Fruit fly (Drosophila melanogaster) whole organism, embryonic: ENCODE measurements around the gene Cdc16.

Experiments used
- ATbp ChIP-seq: fragments of 200-800 bp; sonication (Bioruptor generic); optimal IDR thresholded peaks from 2 replicates; lab custom pipeline; 2017; ENCODE audit warnings: missing biosample characterization, mild to moderate bottlenecking, missing genetic modification characterization, missing genetic modification reagents
- Bdp1 ChIP-seq: fragments of 200-800 bp; sonication (Bioruptor generic); optimal IDR thresholded peaks from 3 replicates; lab custom pipeline; 2016; ENCODE audit warnings: missing biosample characterization, missing genetic modification characterization
- CG10366 ChIP-seq: fragments of 200-800 bp; sonication (Bioruptor generic); IDR thresholded peaks from 2 replicates; pipeline ENCODE4 v1.3.6; 2022; ENCODE audit warnings: missing biosample characterization, missing genetic modification characterization
- CG12391 ChIP-seq: fragments of 200-800 bp; sonication (Bioruptor generic); optimal IDR thresholded peaks from 3 replicates; lab custom pipeline; 2018; ENCODE audit warnings: missing biosample characterization, mild to moderate bottlenecking, missing genetic modification characterization, moderate library complexity
- CG13424 ChIP-seq: fragments of 200-800 bp; sonication (Bioruptor generic); optimal IDR thresholded peaks from 2 replicates; lab custom pipeline; 2019; ENCODE audit warnings: missing biosample characterization, mild to moderate bottlenecking, missing genetic modification characterization, moderate library complexity
- CG15011 ChIP-seq: fragments of 200-800 bp; sonication (Bioruptor generic); optimal IDR thresholded peaks from 3 replicates; lab custom pipeline; 2018; ENCODE audit warnings: missing biosample characterization, mild to moderate bottlenecking, missing genetic modification characterization
- CG1602 ChIP-seq: fragments of 200-800 bp; sonication (Bioruptor generic); optimal IDR thresholded peaks from 3 replicates; lab custom pipeline; 2016; ENCODE audit warnings: missing biosample characterization, missing genetic modification characterization
- CG17359 ChIP-seq: fragments of 200-800 bp; sonication (Bioruptor generic); optimal IDR thresholded peaks from 3 replicates; lab custom pipeline; 2018; ENCODE audit warnings: missing biosample characterization, mild to moderate bottlenecking, missing genetic modification characterization, moderate library complexity
- CG17385 ChIP-seq: fragments of 200-800 bp; sonication (Bioruptor generic); optimal IDR thresholded peaks from 3 replicates; lab custom pipeline; 2018; ENCODE audit warnings: missing biosample characterization, mild to moderate bottlenecking, missing genetic modification characterization
- CG17802 ChIP-seq: fragments of 200-800 bp; sonication (Bioruptor generic); optimal IDR thresholded peaks from 2 replicates; lab custom pipeline; 2018; ENCODE audit warnings: missing biosample characterization, mild to moderate bottlenecking, missing genetic modification characterization, moderate library complexity
- CG17912 ChIP-seq: fragments of 200-800 bp; sonication (Bioruptor generic); optimal IDR thresholded peaks from 2 replicates; lab custom pipeline; 2018; ENCODE audit warnings: missing biosample characterization, mild to moderate bottlenecking, missing genetic modification characterization
- CG18262 ChIP-seq: fragments of 200-800 bp; optimal IDR thresholded peaks from 3 replicates; lab custom pipeline; 2019; ENCODE audit warnings: missing biosample characterization, mild to moderate bottlenecking, missing genetic modification characterization, moderate library complexity
- CG18599 ChIP-seq: fragments of 200-800 bp; sonication (Bioruptor generic); optimal IDR thresholded peaks from 3 replicates; lab custom pipeline; 2017; ENCODE audit warnings: missing biosample characterization, missing genetic modification characterization, mild to moderate bottlenecking, moderate library complexity, missing genetic modification reagents
- CG2678 ChIP-seq: fragments of 200-800 bp; sonication (Bioruptor generic); optimal IDR thresholded peaks from 3 replicates; lab custom pipeline; 2019; ENCODE audit warnings: missing biosample characterization, mild to moderate bottlenecking, missing genetic modification characterization, moderate library complexity
- CG2712 ChIP-seq: fragments of 200-800 bp; optimal IDR thresholded peaks from 3 replicates; lab custom pipeline; 2019; ENCODE audit warnings: missing biosample characterization, mild to moderate bottlenecking, missing genetic modification characterization, moderate library complexity
- CG32772 ChIP-seq: fragments of 200-800 bp; sonication (Bioruptor generic); IDR thresholded peaks from 2 replicates; pipeline ENCODE4 v1.3.6; 2022; ENCODE audit warnings: missing biosample characterization, missing genetic modification characterization
- CG4360 ChIP-seq: fragments of 200-800 bp; sonication (Bioruptor generic); IDR thresholded peaks from 2 replicates; pipeline ENCODE4 v1.3.6; 2022; ENCODE audit warnings: missing biosample characterization, missing genetic modification characterization
- CG4854 ChIP-seq: fragments of 200-800 bp; sonication (Bioruptor generic); optimal IDR thresholded peaks from 2 replicates; lab custom pipeline; 2016; ENCODE audit warnings: missing biosample characterization, missing genetic modification characterization, inconsistent platforms
- CG5245 ChIP-seq: fragments of 200-800 bp; sonication (Bioruptor generic); optimal IDR thresholded peaks from 3 replicates; lab custom pipeline; 2016; ENCODE audit warnings: missing biosample characterization, missing genetic modification characterization
- CG7556 ChIP-seq: fragments of 200-800 bp; sonication (Bioruptor generic); optimal IDR thresholded peaks from 2 replicates; lab custom pipeline; 2017; ENCODE audit warnings: missing biosample characterization, mild to moderate bottlenecking, missing genetic modification characterization
- CG7786 ChIP-seq: fragments of 200-800 bp; sonication (Bioruptor generic); optimal IDR thresholded peaks from 2 replicates; lab custom pipeline; 2016; ENCODE audit warnings: missing biosample characterization, missing genetic modification characterization
- CG8089 ChIP-seq: fragments of 200-800 bp; sonication (Bioruptor generic); optimal IDR thresholded peaks from 3 replicates; lab custom pipeline; 2016; ENCODE audit warnings: missing biosample characterization, missing genetic modification characterization
- CG8765 ChIP-seq: fragments of 200-800 bp; sonication (Bioruptor generic); IDR thresholded peaks from 2 replicates; pipeline ENCODE4 v1.3.6; 2022; ENCODE audit warnings: missing biosample characterization, missing genetic modification characterization
- E2f2 ChIP-seq: fragments of 200-800 bp; sonication (Bioruptor generic); IDR thresholded peaks from 2 replicates; pipeline ENCODE4 v1.3.6; 2022; ENCODE audit warnings: missing biosample characterization, missing genetic modification characterization
- H2.0 ChIP-seq: fragments of 200-800 bp; sonication (Bioruptor generic); IDR thresholded peaks from 2 replicates; pipeline ENCODE4 v1.3.6; 2022; ENCODE audit warnings: missing biosample characterization, missing genetic modification characterization
- Hmr ChIP-seq: fragments of 200-800 bp; sonication (Bioruptor generic); optimal IDR thresholded peaks from 3 replicates; lab custom pipeline; 2017; ENCODE audit warnings: mild to moderate bottlenecking, missing biosample characterization, missing genetic modification reagents, missing genetic modification characterization
- Hr51 ChIP-seq, 2 experiments: fragments of 200-800 bp; sonication (Bioruptor generic); optimal IDR thresholded peaks; 2 replicates in 1 of 2; 3 replicates in 1 of 2; lab custom pipeline; 2016 to 2018; ENCODE audit warnings: missing biosample characterization in 2 of 2, missing genetic modification characterization in 2 of 2, mild to moderate bottlenecking in 1 of 2, moderate library complexity in 1 of 2
- Max ChIP-seq: fragments of 200-800 bp; sonication (Bioruptor generic); optimal IDR thresholded peaks from 2 replicates; lab custom pipeline; 2016; ENCODE audit warnings: missing biosample characterization, mild to moderate bottlenecking, missing genetic modification characterization
- Poxn ChIP-seq: fragments of 200-800 bp; sonication (Bioruptor generic); IDR thresholded peaks from 2 replicates; pipeline ENCODE4 v1.3.6; 2022; ENCODE audit warnings: missing biosample characterization, missing genetic modification characterization
- Sry-δ ChIP-seq: fragments of 200-800 bp; sonication (Bioruptor generic); optimal IDR thresholded peaks from 2 replicates; lab custom pipeline; 2016; ENCODE audit warnings: missing biosample characterization, missing genetic modification characterization
- Tbp ChIP-seq: fragments of >200 bp; optimal IDR thresholded peaks from 2 replicates; lab custom pipeline; 2018; ENCODE audit warnings: missing biosample characterization, missing genetic modification characterization
- Trl ChIP-seq, 3 experiments: fragments of >200 bp in 2 of 3; fragments of 200-800 bp in 1 of 3; sonication (Bioruptor generic) in 1 of 3; optimal IDR thresholded peaks; 2 replicates in 1 of 3; 3 replicates in 2 of 3; lab custom pipeline; 2016 to 2017; ENCODE audit warnings: missing biosample characterization in 1 of 3, missing genetic modification characterization in 1 of 3
- Vsx1 ChIP-seq: fragments of 200-800 bp; sonication (Bioruptor generic); optimal IDR thresholded peaks from 2 replicates; lab custom pipeline; 2017; ENCODE audit warnings: missing biosample characterization, mild to moderate bottlenecking, missing genetic modification characterization, missing genetic modification reagents
- Xbp1 ChIP-seq: fragments of 200-800 bp; sonication (Bioruptor generic); optimal IDR thresholded peaks from 3 replicates; lab custom pipeline; 2016; ENCODE audit warnings: missing biosample characterization, mild to moderate bottlenecking, missing genetic modification characterization
- Xrp1 ChIP-seq: fragments of 200-800 bp; sonication (Bioruptor generic); IDR thresholded peaks from 2 replicates; pipeline ENCODE4 v1.3.6; 2022; ENCODE audit warnings: missing biosample characterization, missing genetic modification characterization
- ase ChIP-seq: fragments of 200-800 bp; sonication (Bioruptor generic); IDR thresholded peaks from 3 replicates; pipeline ENCODE4 v1.3.6; 2022; ENCODE audit warnings: missing biosample characterization, missing genetic modification characterization
- fd3F ChIP-seq: fragments of 200-800 bp; sonication (Bioruptor generic); optimal IDR thresholded peaks from 2 replicates; lab custom pipeline; 2018; ENCODE audit warnings: missing biosample characterization, mild to moderate bottlenecking, missing genetic modification characterization, moderate library complexity
- gsb-n ChIP-seq: fragments of 200-800 bp; sonication (Bioruptor generic); optimal IDR thresholded peaks from 3 replicates; lab custom pipeline; 2018; ENCODE audit warnings: missing biosample characterization, mild to moderate bottlenecking, missing genetic modification characterization
- nau ChIP-seq: fragments of 200-800 bp; sonication (Bioruptor generic); optimal IDR thresholded peaks from 3 replicates; lab custom pipeline; 2017; ENCODE audit warnings: missing biosample characterization, mild to moderate bottlenecking, missing genetic modification characterization, missing genetic modification reagents
- nerfin-2 ChIP-seq: fragments of 200-800 bp; sonication (Bioruptor generic); IDR thresholded peaks from 2 replicates; pipeline ENCODE4 v1.3.6; 2022; ENCODE audit warnings: missing biosample characterization, missing genetic modification characterization; ENCODE audit not compliant: partially characterized antibody
- oc ChIP-seq: fragments of 200-800 bp; sonication (Bioruptor generic); optimal IDR thresholded peaks from 2 replicates; lab custom pipeline; 2018; ENCODE audit warnings: missing biosample characterization, mild to moderate bottlenecking, missing genetic modification characterization, moderate library complexity
- p53 ChIP-seq: fragments of 200-800 bp; sonication (Bioruptor generic); optimal IDR thresholded peaks from 2 replicates; lab custom pipeline; 2016; ENCODE audit warnings: missing biosample characterization, missing genetic modification characterization
- pfk ChIP-seq: fragments of 200-800 bp; sonication (Bioruptor generic); optimal IDR thresholded peaks from 2 replicates; lab custom pipeline; 2018; ENCODE audit warnings: missing biosample characterization, mild to moderate bottlenecking, missing genetic modification characterization, moderate library complexity
- scrt ChIP-seq: fragments of 200-800 bp; sonication (Bioruptor generic); optimal IDR thresholded peaks from 2 replicates; lab custom pipeline; 2018; ENCODE audit warnings: missing biosample characterization, mild to moderate bottlenecking, missing genetic modification characterization, moderate library complexity
- sens-2 ChIP-seq: fragments of 200-800 bp; sonication (Bioruptor generic); IDR thresholded peaks from 2 replicates; pipeline ENCODE4 v1.3.6; 2022; ENCODE audit warnings: missing biosample characterization, missing genetic modification characterization
- sug ChIP-seq: fragments of 200-800 bp; optimal IDR thresholded peaks from 2 replicates; lab custom pipeline; 2019; ENCODE audit warnings: missing biosample characterization, mild to moderate bottlenecking, missing genetic modification characterization, moderate library complexity
- vnd ChIP-seq: fragments of 200-800 bp; sonication (Bioruptor generic); IDR thresholded peaks from 3 replicates; pipeline ENCODE4 v1.3.6; 2022; ENCODE audit warnings: missing biosample characterization, missing genetic modification characterization; ENCODE audit not compliant: partially characterized antibody
- wek ChIP-seq: fragments of 200-800 bp; sonication (Bioruptor generic); optimal IDR thresholded peaks from 3 replicates; lab custom pipeline; 2018; ENCODE audit warnings: missing biosample characterization, mild to moderate bottlenecking, missing genetic modification characterization, moderate library complexity
- zen ChIP-seq: fragments of 200-800 bp; sonication (Bioruptor generic); optimal IDR thresholded peaks from 3 replicates; lab custom pipeline; 2018; ENCODE audit warnings: missing biosample characterization, mild to moderate bottlenecking, missing genetic modification characterization, moderate library complexity

Gene Cdc16

dm6 chr3R:23315221-23315620 is 34.2 kb downstream of the Cdc16 start (continued):
- TF ChIP-seq CG12391 (tag; lab: Kevin White, UChicago) (no peak), scrt (GFP tag; lab: Kevin White, UChicago) (no peak), zen (tag; lab: Kevin White, UChicago) (peak; percentile 49), CG18599 (GFP tag; lab: Kevin White, UChicago) (no peak), sug (tag; lab: Kevin White, UChicago) (no peak), nerfin-2 (GFP tag; lab: Robert Waterston, UW) (no peak), Poxn (GFP tag; lab: Robert Waterston, UW) (no peak), pfk (GFP tag; lab: Kevin White, UChicago) (peak; percentile 90), CG5245 (GFP tag; lab: Kevin White, UChicago) (no peak), p53 (GFP tag; lab: Kevin White, UChicago) (no peak), Hmr (GFP tag; lab: Kevin White, UChicago) (no peak), CG4854 (GFP tag; lab: Kevin White, UChicago) (no peak), CG17385 (peak; percentile 62), oc (tag; lab: Kevin White, UChicago) (peak; percentile 42), CG17912 (GFP tag; lab: Kevin White, UChicago) (no peak), fd3F (GFP tag; lab: Kevin White, UChicago) (no peak), CG8765 (GFP tag; lab: Robert Waterston, UW) (no peak), Sry-δ (GFP tag; lab: Kevin White, UChicago) (no peak), Tbp (GFP tag; lab: Kevin White, UChicago) (no peak), CG15011 (GFP tag; lab: Kevin White, UChicago) (no peak), Hr51 (GFP tag; optimal IDR thresholded peaks at IDR 0.05; lab: Kevin White, UChicago) (no peak), CG8089 (GFP tag; lab: Kevin White, UChicago) (no peak), wek (GFP tag; lab: Kevin White, UChicago) (no peak)

- TF ChIP-seq Xbp1 (peak; percentile 40), CG4360 (GFP tag; lab: Robert Waterston, UW) (no peak), sens-2 (GFP tag; lab: Robert Waterston, UW) (0 out of 2 replicates have a peak, but pooled peaks have one; percentile 13), Vsx1 (GFP tag; lab: Kevin White, UChicago) (no peak), CG2678 (tag; lab: Kevin White, UChicago) (peak; percentile 42), CG17359 (peak; percentile 10), CG7556 (GFP tag; lab: Kevin White, UChicago) (peak; percentile 2), ATbp (GFP tag; lab: Kevin White, UChicago) (peak; percentile 10), E2f2 (GFP tag; lab: Robert Waterston, UW) (0 out of 2 replicates have a peak, but pooled peaks have one; percentile 23), Xrp1 (GFP tag; lab: Robert Waterston, UW) (peak; percentile 55; the same call in 1 of the 2 replicates), CG2712 (peak; percentile 30), H2.0 (GFP tag; lab: Robert Waterston, UW) (peak; percentile 68), ase (GFP tag; lab: Robert Waterston, UW) (peak; percentile 67; the same call in 2 of the 3 replicates), nau (GFP tag; lab: Kevin White, UChicago) (no peak), CG7786 (GFP tag; lab: Kevin White, UChicago) (peak; percentile 11), CG32772 (GFP tag; lab: Robert Waterston, UW) (0 out of 2 replicates have a peak, but pooled peaks have one; percentile 28), Max (GFP tag; lab: Kevin White, UChicago) (no peak), Trl (optimal IDR thresholded peaks at IDR 0.05; lab: Kevin White, UChicago) (no peak), Trl (GFP tag; optimal IDR thresholded peaks at IDR 0.05; lab: Kevin White, UChicago) (peak; percentile 31), CG17802 (no peak), CG1602 (GFP tag; lab: Kevin White, UChicago) (peak; percentile 4), gsb-n (tag; lab: Kevin White, UChicago) (peak; percentile 7), vnd (GFP tag; lab: Robert Waterston, UW) (no peak), Bdp1 (GFP tag; lab: Kevin White, UChicago) (no peak), CG10366 (GFP tag; lab: Robert Waterston, UW) (peak; percentile 37; the same call in 1 of the 2 replicates), CG13424 (tag; lab: Kevin White, UChicago) (peak; percentile 9), CG18262 (tag; lab: Kevin White, UChicago) (peak; percentile 21)
Measured at dm6 chr3R:23315630-23316029, 34.6 kb downstream of the Cdc16 start.
